Worm (Caenorhabditis elegans) whole organism, dauer: ENCODE data around the gene nipi-4.

ENCODE experiments used
- unc-62 ChIP-seq: sonication (generic microtip); optimal IDR thresholded peaks from 2 replicates; lab custom pipeline; 2017; ENCODE audit warnings: missing biosample characterization, missing genetic modification reagents, missing genetic modification characterization

The nipi-4 gene

DNA sequence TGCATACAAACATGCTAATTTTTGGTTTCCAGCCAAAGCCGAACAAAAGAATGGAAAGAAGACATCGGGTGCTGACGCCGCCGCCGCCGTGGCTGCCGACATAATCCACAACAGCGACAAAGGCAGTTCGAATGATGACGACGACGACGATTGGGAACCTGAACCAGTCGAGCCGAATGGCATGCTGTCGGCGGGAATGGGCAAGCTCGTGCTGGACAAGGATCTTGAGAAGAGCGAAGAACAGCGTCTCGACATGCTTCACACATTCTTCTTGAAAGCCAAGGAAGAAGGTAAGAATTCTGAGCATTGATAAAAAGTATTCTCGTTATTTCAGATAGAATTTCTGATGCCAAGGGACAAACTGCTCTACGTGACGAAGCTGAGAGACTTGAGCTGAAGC lies 14.0 kb downstream of the nipi-4 start:
- TF ChIP-seq unc-62 (GFP tag; lab: Kevin White, UChicago), result no peak

- TF ChIP-seq unc-62 (GFP tag; lab: Kevin White, UChicago), result no peak
Observed at ce11 chrV:7855382-7855994, 15.1 kb downstream of the nipi-4 start, which contains the start of gene C37C3.2. Gene C37C3.2, plus strand, starts transcription at chrV:7855944.

DNA sequence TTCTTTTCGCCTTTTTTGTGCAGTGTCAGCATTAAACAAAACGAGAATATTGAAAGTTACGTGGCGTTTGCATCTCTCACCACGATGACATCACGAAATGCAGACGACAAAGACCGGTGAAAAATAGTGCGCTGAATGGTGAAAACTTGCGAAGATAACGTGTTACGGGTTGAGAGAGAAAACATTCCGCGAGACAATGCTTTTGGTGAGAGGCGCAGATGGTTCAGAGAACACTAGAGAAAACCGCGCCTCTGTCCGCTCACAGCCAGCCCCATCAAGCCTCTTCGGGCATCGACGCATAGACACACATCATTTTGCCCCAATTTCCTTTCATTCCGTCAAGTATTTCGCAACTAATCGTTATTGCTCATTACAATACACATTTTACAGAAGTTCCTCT lies 16.0 kb downstream of the nipi-4 start, which contains the start of the genes C37C3.9 and C37C3.18:
Gene C37C3.9 (minus strand): TSS at position 98 of the 400 bp plus-strand sequence.
Gene C37C3.18 (plus strand): TSS at position 391 of the 400 bp plus-strand sequence.
- TF ChIP-seq unc-62 (GFP tag; lab: Kevin White, UChicago), result no peak

DNA sequence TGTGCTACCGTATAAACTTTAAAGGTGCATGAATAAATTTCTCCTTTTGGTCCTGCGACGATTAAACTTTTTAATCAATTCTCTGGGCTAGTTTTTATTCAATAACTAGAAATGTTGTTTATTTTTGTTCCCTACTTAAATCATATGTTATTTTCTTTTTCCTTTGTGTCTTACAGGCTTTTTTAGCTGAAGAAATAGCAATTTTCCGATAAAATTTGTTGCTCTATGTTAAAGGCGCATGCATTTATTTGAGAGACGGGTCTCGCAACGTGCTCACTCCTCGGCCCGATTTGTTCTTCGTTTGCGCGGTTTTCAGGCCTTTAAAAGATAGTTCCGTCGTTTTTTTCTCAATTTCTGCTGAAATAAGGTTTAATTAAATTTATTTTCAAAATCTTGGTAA lies 16.7 kb downstream of the nipi-4 start:
- TF ChIP-seq unc-62 (GFP tag; lab: Kevin White, UChicago), result no peak

- TF ChIP-seq unc-62 (GFP tag; lab: Kevin White, UChicago), result no peak
Observed at ce11 chrV:7852078-7852477, 18.5 kb downstream of the nipi-4 start.

ce11 chrV:7848251-7848650 lies 22.4 kb downstream of the nipi-4 start:
- TF ChIP-seq unc-62 (GFP tag; lab: Kevin White, UChicago), result no peak

- TF ChIP-seq unc-62 (GFP tag; lab: Kevin White, UChicago), result no peak
Observed at ce11 chrV:7847687-7848086, 22.9 kb downstream of the nipi-4 start.

DNA sequence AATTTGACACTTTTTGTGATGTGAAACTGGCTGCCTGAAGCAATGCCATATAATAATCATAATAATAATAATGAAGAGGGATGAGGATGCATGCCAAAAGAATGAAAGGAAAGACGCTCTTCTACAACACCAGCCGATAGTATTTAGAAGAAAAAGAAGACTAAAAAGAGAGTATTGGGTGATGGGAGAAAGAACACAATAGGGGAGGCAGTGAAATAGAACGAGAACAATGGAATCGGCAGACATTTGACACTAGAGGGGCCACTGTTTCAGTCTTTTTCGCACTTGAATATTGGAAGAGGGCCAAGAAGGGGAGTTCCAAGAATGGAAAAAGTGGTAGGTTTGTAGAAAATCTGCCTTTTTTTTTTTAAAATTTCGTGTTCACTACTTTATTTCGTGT lies 23.4 kb downstream of the nipi-4 start, which contains the start of gene memo-1:
Gene memo-1 (minus strand): TSS at position 2 of the 400 bp plus-strand sequence.
- TF ChIP-seq unc-62 (GFP tag; lab: Kevin White, UChicago), result no peak

DNA sequence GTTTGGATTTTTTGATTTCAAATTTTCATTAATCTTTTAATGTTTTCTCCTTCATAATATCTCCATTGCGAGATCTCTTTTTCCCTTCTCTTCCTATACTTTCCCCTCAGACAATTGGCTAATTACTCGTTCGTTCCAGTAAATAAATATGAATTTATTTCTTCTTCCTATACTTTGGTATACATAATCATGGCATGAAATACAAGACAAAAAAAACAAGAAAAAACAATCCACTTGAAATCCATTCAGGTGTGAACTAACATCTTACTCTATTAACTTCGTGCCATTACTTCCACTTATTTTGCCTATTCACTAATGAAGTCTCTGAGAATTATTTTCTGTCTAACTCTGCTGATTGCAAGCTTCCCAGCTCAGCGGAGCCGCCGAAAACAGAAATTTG lies 28.4 kb downstream of the nipi-4 start, which contains the start of gene grd-8:
Gene grd-8 (plus strand): TSS at position 301 of the 400 bp plus-strand sequence.
- no peak for TF ChIP-seq unc-62 (GFP tag; lab: Kevin White, UChicago)

ce11 chrV:7839485-7839884 lies 31.1 kb downstream of the nipi-4 start, which contains the start of gene C37C3.12:
Gene C37C3.12, minus strand, starts transcription at chrV:7839585.
- TF ChIP-seq unc-62 (GFP tag; lab: Kevin White, UChicago), result no peak

DNA sequence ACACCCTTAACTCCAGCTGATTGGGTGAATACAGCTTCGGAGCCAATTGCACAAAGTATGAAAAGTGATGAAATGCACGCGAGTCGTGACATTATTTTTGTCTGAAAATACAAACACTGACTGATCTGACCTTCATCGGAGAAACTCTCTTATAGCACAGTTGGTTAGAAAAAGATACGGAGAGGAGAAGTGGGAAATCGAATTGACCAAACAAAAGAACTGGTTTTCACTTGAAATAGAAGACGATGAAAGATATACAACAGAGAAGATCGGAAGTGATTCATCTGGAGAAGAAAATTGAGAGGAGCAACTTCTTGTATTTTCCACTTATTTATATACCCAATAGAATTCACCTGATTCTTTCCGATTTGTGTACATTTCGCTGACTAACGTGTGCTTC lies 32.8 kb downstream of the nipi-4 start, which contains the start of gene ttr-33:
Gene ttr-33 (minus strand): TSS at position 101 of the 400 bp plus-strand sequence.
- no peak for TF ChIP-seq unc-62 (GFP tag; lab: Kevin White, UChicago)

DNA sequence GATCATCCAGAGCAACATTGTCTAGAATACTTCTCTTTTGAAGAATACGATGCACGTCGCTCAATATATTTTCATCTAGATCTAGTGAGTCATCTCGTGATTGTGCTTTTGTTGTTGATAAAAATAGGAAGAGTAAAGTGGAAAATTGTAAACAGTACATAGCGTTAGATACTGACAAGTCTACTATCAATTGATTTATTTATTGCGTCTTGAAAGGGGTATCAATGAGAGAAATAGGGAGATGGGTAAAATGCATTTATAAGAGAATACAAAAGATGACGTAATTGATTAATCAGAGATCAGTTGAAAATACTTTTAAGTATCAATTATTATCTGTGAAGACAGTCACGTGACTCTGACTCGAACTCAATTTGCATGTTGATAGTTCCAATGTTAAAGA lies 33.7 kb downstream of the nipi-4 start, which contains the start of gene txt-5:
Gene txt-5 (minus strand): TSS at position 224 of the 400 bp plus-strand sequence.
- TF ChIP-seq unc-62 (GFP tag; lab: Kevin White, UChicago), result no peak

ce11 chrV:7830952-7831351 lies 39.7 kb downstream of the nipi-4 start:
- TF ChIP-seq unc-62 (GFP tag; lab: Kevin White, UChicago), result no peak

DNA sequence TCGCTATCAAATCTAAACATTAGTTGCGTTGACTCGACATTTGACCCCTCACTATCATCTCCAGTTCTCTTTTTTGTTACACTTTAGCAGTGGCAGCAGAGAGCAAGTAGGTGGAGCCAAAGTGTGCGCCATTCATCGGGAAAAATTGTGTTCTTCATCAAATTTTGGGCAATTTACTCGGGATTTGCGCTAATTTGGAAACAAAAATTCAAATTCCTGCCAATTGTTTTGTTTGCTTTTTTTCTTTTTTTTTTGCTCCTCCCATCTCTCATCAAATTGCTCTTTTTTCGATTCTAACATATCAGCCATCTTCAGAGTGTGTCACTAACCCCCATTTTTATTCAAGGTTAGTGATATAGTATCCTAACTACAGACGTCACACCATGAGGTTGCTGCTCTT lies 43.7 kb downstream of the nipi-4 start, which contains the start of gene mig-6:
Gene mig-6 (plus strand): TSS at position 301 of the 400 bp plus-strand sequence.
- no peak for TF ChIP-seq unc-62 (GFP tag; lab: Kevin White, UChicago)

DNA sequence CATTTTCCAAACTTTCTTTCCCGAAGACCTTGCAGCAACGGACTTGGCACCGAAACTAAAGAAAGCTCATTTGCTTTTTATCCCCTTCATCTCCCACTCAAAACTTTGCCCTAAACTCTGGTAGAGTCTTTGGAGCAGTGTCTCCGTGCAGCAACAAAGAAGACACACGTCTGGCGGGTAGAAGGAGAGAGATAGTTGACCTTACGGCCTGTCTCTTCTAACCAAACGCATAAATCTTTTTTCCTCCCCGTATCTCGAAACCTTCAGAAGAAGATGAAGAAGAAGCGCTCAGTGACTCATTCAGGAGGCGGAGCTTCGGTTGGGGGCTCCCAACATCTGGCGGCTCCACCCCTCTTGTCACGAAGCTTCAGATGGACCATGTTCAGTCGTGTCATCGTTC lies 44.2 kb downstream of the nipi-4 start:
- TF ChIP-seq unc-62 (GFP tag; lab: Kevin White, UChicago), result no peak

DNA sequence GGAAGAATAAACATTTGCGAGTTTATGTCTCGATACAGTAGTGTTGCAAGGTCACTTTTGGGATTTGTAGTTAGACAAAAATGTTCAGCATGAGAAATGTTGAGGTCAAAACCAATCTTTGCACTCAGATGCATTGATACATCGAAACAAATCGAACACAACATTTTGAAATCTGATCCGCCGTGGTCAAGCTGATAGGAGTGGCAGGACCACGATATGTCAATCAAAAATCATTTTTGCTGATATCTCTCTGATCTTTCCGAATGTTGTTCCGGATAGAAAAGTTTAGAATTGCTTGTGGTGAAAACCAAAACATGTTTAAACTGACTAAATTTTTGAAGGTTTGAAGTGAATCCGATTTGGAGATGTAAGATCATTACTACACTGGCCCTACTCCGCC lies 44.8 kb downstream of the nipi-4 start:
- TF ChIP-seq unc-62 (GFP tag; lab: Kevin White, UChicago), result no peak

ce11 chrV:7824138-7824537 lies 46.5 kb downstream of the nipi-4 start:
- TF ChIP-seq unc-62 (GFP tag; lab: Kevin White, UChicago), result no peak
